Fruit fly (Drosophila melanogaster): Measurements from ENCODE around the gene Zasp66.

Zasp66 gene

dm6 chr3L:8675029-8675544, 50.9 kb downstream of the Zasp66 start:
- no peak for TF ChIP-seq CG17801 (GFP tag; optimal IDR thresholded peaks at IDR 0.05; ENCODE audit: partially characterized antibody)

- peak; percentile 88 for TF ChIP-seq CG17801 (GFP tag; optimal IDR thresholded peaks at IDR 0.05; ENCODE audit: partially characterized antibody)
These were observed 51.4 kb downstream of the Zasp66 start, which contains the start of gene hry for dm6 chr3L:8675545-8676084. Gene hry, plus strand, starts transcription at chr3L:8675759.

dm6 chr3L:8676500-8676899, 52.3 kb downstream of the Zasp66 start:
- no peak for TF ChIP-seq CG17801 (GFP tag; optimal IDR thresholded peaks at IDR 0.05; ENCODE audit: partially characterized antibody)

- TF ChIP-seq CG17801 (GFP tag; optimal IDR thresholded peaks at IDR 0.05; ENCODE audit: partially characterized antibody) = no peak
These were observed 53.6 kb downstream of the Zasp66 start for dm6 chr3L:8677774-8678173.

dm6 chr3L:8680353-8680752, 56.2 kb downstream of the Zasp66 start:
- no peak for TF ChIP-seq CG17801 (GFP tag; optimal IDR thresholded peaks at IDR 0.05; ENCODE audit: partially characterized antibody)

- no peak for TF ChIP-seq CG17801 (GFP tag; optimal IDR thresholded peaks at IDR 0.05; ENCODE audit: partially characterized antibody)
These were observed 57.1 kb downstream of the Zasp66 start for dm6 chr3L:8681271-8681670.

dm6 chr3L:8681896-8682550, 57.9 kb downstream of the Zasp66 start:
- TF ChIP-seq CG17801 (GFP tag; optimal IDR thresholded peaks at IDR 0.05; ENCODE audit: partially characterized antibody) = no peak

- peak; percentile 43 for TF ChIP-seq CG17801 (GFP tag; optimal IDR thresholded peaks at IDR 0.05; ENCODE audit: partially characterized antibody)
These were observed 58.6 kb downstream of the Zasp66 start for dm6 chr3L:8682551-8683375.

dm6 chr3L:8683773-8684172, 59.6 kb downstream of the Zasp66 start:
- TF ChIP-seq CG17801 (GFP tag; optimal IDR thresholded peaks at IDR 0.05; ENCODE audit: partially characterized antibody) = no peak

- TF ChIP-seq CG17801 (GFP tag; optimal IDR thresholded peaks at IDR 0.05; ENCODE audit: partially characterized antibody) = no peak
These were observed 60.4 kb downstream of the Zasp66 start for dm6 chr3L:8684419-8685081.

dm6 chr3L:8686646-8687045, 62.5 kb downstream of the Zasp66 start:
- TF ChIP-seq CG17801 (GFP tag; optimal IDR thresholded peaks at IDR 0.05; ENCODE audit: partially characterized antibody) = no peak

All from ovary, adult (tissue).